Worm (Caenorhabditis elegans) whole organism, young adult: Measurements from ENCODE around the gene F28G4.4.

Experiments
- B0019.2 ChIP-seq: fragments of 200-800 bp; sonication (Bioruptor generic); conservative IDR thresholded peaks from 2 replicates; pipeline ENCODE4 v1.3.6; 2022; ENCODE audit warnings: missing genetic modification reagents, missing genetic modification characterization, missing compliant biosample characterization
- F22D6.2 ChIP-seq: sonication (generic microtip); optimal IDR thresholded peaks from 2 replicates; lab custom pipeline; 2016; ENCODE audit warnings: mild to moderate bottlenecking, missing genetic modification characterization, missing compliant biosample characterization
- F23B12.7 ChIP-seq: sonication (generic microtip); optimal IDR thresholded peaks from 2 replicates; lab custom pipeline; 2017; ENCODE audit warnings: missing genetic modification characterization, mild to moderate bottlenecking, missing compliant biosample characterization, antibody characterized with exemption, moderate library complexity; ENCODE audit not compliant: insufficient read depth
- F33H1.4 ChIP-seq: fragments of 200-800 bp; sonication (Bioruptor generic); IDR thresholded peaks from 2 replicates; pipeline ENCODE4 v1.3.6; 2022; ENCODE audit warnings: missing genetic modification reagents, missing genetic modification characterization, missing compliant biosample characterization
- F49E8.2 ChIP-seq: sonication (generic microtip); optimal IDR thresholded peaks from 3 replicates; lab custom pipeline; 2017; ENCODE audit warnings: missing genetic modification characterization, mild to moderate bottlenecking, missing compliant biosample characterization, antibody characterized with exemption, moderate library complexity; ENCODE audit not compliant: insufficient read depth
- F52B5.7 ChIP-seq: sonication (generic microtip); optimal IDR thresholded peaks from 2 replicates; lab custom pipeline; 2016; ENCODE audit warnings: mild to moderate bottlenecking, missing genetic modification characterization, missing compliant biosample characterization
- F57A8.1 ChIP-seq: fragments of 200-800 bp; sonication (Bioruptor generic); optimal IDR thresholded peaks from 2 replicates; lab custom pipeline; 2018; ENCODE audit warnings: mild to moderate bottlenecking, missing genetic modification characterization, moderate library complexity, missing compliant biosample characterization
- Y53G8AR.9 ChIP-seq: fragments of 200-800 bp; sonication (Bioruptor generic); conservative IDR thresholded peaks from 2 replicates; pipeline ENCODE4 v1.3.6; 2022; ENCODE audit warnings: missing genetic modification reagents, missing genetic modification characterization, missing compliant biosample characterization
- Y79H2A.3 ChIP-seq: fragments of 200-800 bp; sonication (Bioruptor generic); conservative IDR thresholded peaks from 2 replicates; pipeline ENCODE4 v1.3.6; 2022; ENCODE audit warnings: missing genetic modification reagents, missing genetic modification characterization, missing compliant biosample characterization
- Y95B8A.8 ChIP-seq: fragments of 200-800 bp; sonication (Bioruptor generic); IDR thresholded peaks from 2 replicates; pipeline ENCODE4 v1.3.6; 2022; ENCODE audit warnings: missing genetic modification reagents, missing genetic modification characterization, missing compliant biosample characterization
- akir-1 ChIP-seq: fragments of 200-800 bp; sonication (Bioruptor generic); optimal IDR thresholded peaks from 2 replicates; lab custom pipeline; 2018; ENCODE audit warnings: mild to moderate bottlenecking, missing genetic modification characterization, moderate library complexity, missing compliant biosample characterization
- ama-1 ChIP-seq, 3 experiments: fragments of 150-350 bp in 1 of 3; sonication (generic microtip) in 2 of 3; optimal IDR thresholded peaks; 2 replicates each; lab custom pipeline; 2014 to 2018; ENCODE audit warnings: missing biosample characterization in 2 of 3, missing genetic modification characterization in 2 of 3, missing genetic modification reagents in 2 of 3
- athp-1 ChIP-seq: sonication (generic microtip); optimal IDR thresholded peaks from 2 replicates; lab custom pipeline; 2017; ENCODE audit warnings: mild to moderate bottlenecking, missing genetic modification characterization, missing compliant biosample characterization
- cebp-1 ChIP-seq, 2 experiments: fragments of 200-800 bp in 1 of 2; sonication (Bioruptor generic) in 1 of 2; sonication (generic microtip) in 1 of 2; IDR thresholded peaks in 1 of 2; optimal IDR thresholded peaks in 1 of 2; 2 replicates each; pipeline versions ENCODE4 v1.3.6 to Lab custom; 2017 to 2022; ENCODE audit warnings: missing compliant biosample characterization in 2 of 2, missing genetic modification characterization in 2 of 2, mild to moderate bottlenecking in 1 of 2, missing genetic modification reagents in 1 of 2, moderate library complexity in 1 of 2
- ceh-40 ChIP-seq: fragments of 200-800 bp; sonication (Bioruptor generic); IDR thresholded peaks from 2 replicates; pipeline ENCODE4 v1.3.6; 2022; ENCODE audit warnings: missing genetic modification characterization, missing compliant biosample characterization
- dox-1 ChIP-seq: fragments of 200-800 bp; sonication (Bioruptor generic); IDR thresholded peaks from 2 replicates; pipeline ENCODE4 v1.3.6; 2022; ENCODE audit warnings: missing genetic modification reagents, missing genetic modification characterization, missing compliant biosample characterization
- dpff-1 ChIP-seq: sonication (generic microtip); optimal IDR thresholded peaks from 2 replicates; lab custom pipeline; 2017; ENCODE audit warnings: mild to moderate bottlenecking, missing genetic modification characterization, missing compliant biosample characterization
- dpl-1 ChIP-seq: fragments of 150-350 bp; optimal IDR thresholded peaks from 2 replicates; lab custom pipeline; 2014; ENCODE audit warnings: missing biosample characterization, missing genetic modification reagents, missing genetic modification characterization
- efl-1 ChIP-seq: fragments of 150-350 bp; optimal IDR thresholded peaks from 2 replicates; lab custom pipeline; 2014; ENCODE audit warnings: missing biosample characterization, missing genetic modification reagents, missing genetic modification characterization
- egl-44 ChIP-seq: fragments of 200-800 bp; sonication (Bioruptor generic); IDR thresholded peaks from 2 replicates; pipeline ENCODE4 v1.3.6; 2022; ENCODE audit warnings: missing genetic modification reagents, missing genetic modification characterization, missing compliant biosample characterization
- egrh-3 ChIP-seq: fragments of 200-800 bp; sonication (Bioruptor generic); IDR thresholded peaks from 2 replicates; pipeline ENCODE4 v1.3.6; 2022; ENCODE audit warnings: missing genetic modification reagents, missing genetic modification characterization, missing compliant biosample characterization
- hlh-26 ChIP-seq: fragments of 200-800 bp; sonication (Bioruptor generic); conservative IDR thresholded peaks from 2 replicates; pipeline ENCODE4 v1.3.6; 2022; ENCODE audit warnings: missing genetic modification reagents, missing genetic modification characterization, missing compliant biosample characterization
- hsf-1 ChIP-seq: fragments of 200-800 bp; sonication (Bioruptor generic); IDR thresholded peaks from 2 replicates; pipeline ENCODE4 v1.3.6; 2022; ENCODE audit warnings: missing genetic modification reagents, missing genetic modification characterization, missing compliant biosample characterization
- let-607 ChIP-seq, 2 experiments: fragments of 200-800 bp in 1 of 2; sonication (Bioruptor generic) in 1 of 2; sonication (generic microtip) in 1 of 2; optimal IDR thresholded peaks; 2 replicates each; lab custom pipeline; 2016 to 2018; ENCODE audit warnings: mild to moderate bottlenecking in 2 of 2, missing compliant biosample characterization in 2 of 2, missing genetic modification characterization in 2 of 2, moderate library complexity in 2 of 2, missing genotype in 1 of 2
- lin-35 ChIP-seq, 3 experiments: fragments of 150-350 bp in 2 of 3; sonication (generic microtip) in 1 of 3; optimal IDR thresholded peaks; 2 replicates each; lab custom pipeline; 2014 to 2018; ENCODE audit warnings: missing biosample characterization in 3 of 3, missing genetic modification characterization in 3 of 3, missing genetic modification reagents in 3 of 3
- lsl-1 ChIP-seq: fragments of 200-800 bp; sonication (Bioruptor generic); optimal IDR thresholded peaks from 2 replicates; lab custom pipeline; 2018; ENCODE audit warnings: mild to moderate bottlenecking, missing genetic modification characterization, moderate library complexity, missing compliant biosample characterization
- madf-3 ChIP-seq: fragments of 200-800 bp; sonication (Bioruptor generic); IDR thresholded peaks from 2 replicates; pipeline ENCODE4 v1.3.6; 2022; ENCODE audit warnings: missing genetic modification reagents, missing genetic modification characterization, missing compliant biosample characterization
- mcd-1 ChIP-seq: fragments of 200-800 bp; sonication (Bioruptor generic); IDR thresholded peaks from 2 replicates; pipeline ENCODE4 v1.3.6; 2022; ENCODE audit warnings: missing genetic modification reagents, missing genetic modification characterization, missing compliant biosample characterization
- mxl-1 ChIP-seq: sonication (generic microtip); optimal IDR thresholded peaks from 2 replicates; lab custom pipeline; 2016; ENCODE audit warnings: missing genetic modification characterization, missing compliant biosample characterization
- nfya-2 ChIP-seq: fragments of 200-800 bp; sonication (Bioruptor generic); IDR thresholded peaks from 2 replicates; pipeline ENCODE4 v1.3.6; 2022; ENCODE audit warnings: missing genetic modification reagents, missing genetic modification characterization, missing compliant biosample characterization
- nhr-179 ChIP-seq: sonication (generic microtip); optimal IDR thresholded peaks from 2 replicates; lab custom pipeline; 2016; ENCODE audit warnings: mild to moderate bottlenecking, missing genetic modification characterization, missing compliant biosample characterization
- nhr-80 ChIP-seq: sonication (generic microtip); optimal IDR thresholded peaks from 2 replicates; lab custom pipeline; 2016; ENCODE audit warnings: missing genetic modification characterization, missing compliant biosample characterization
- pbrm-1 ChIP-seq: fragments of 200-800 bp; sonication (Bioruptor generic); IDR thresholded peaks from 2 replicates; pipeline ENCODE4 v1.3.6; 2022; ENCODE audit warnings: missing genetic modification reagents, missing genetic modification characterization, missing compliant biosample characterization
- sdz-38 ChIP-seq: sonication (generic microtip); optimal IDR thresholded peaks from 2 replicates; lab custom pipeline; 2016; ENCODE audit warnings: missing genotype, missing genetic modification characterization, missing compliant biosample characterization
- sea-2 ChIP-seq: fragments of 200-800 bp; sonication (Bioruptor generic); IDR thresholded peaks from 2 replicates; pipeline ENCODE4 v1.3.6; 2022; ENCODE audit warnings: missing genetic modification characterization, missing compliant biosample characterization
- snpc-1.1 ChIP-seq: sonication (generic microtip); optimal IDR thresholded peaks from 2 replicates; lab custom pipeline; 2017; ENCODE audit warnings: missing genetic modification characterization, mild to moderate bottlenecking, missing compliant biosample characterization, antibody characterized with exemption, moderate library complexity, missing genotype, missing genetic modification reagents; ENCODE audit not compliant: insufficient read depth
- tbx-9 ChIP-seq: sonication (generic microtip); optimal IDR thresholded peaks from 2 replicates; lab custom pipeline; 2016; ENCODE audit warnings: borderline replicate concordance, missing genetic modification characterization, inconsistent platforms, missing compliant biosample characterization
- unc-62 ChIP-seq: fragments of 150-350 bp; optimal IDR thresholded peaks from 2 replicates; lab custom pipeline; 2014; ENCODE audit warnings: missing biosample characterization, missing genetic modification reagents, missing genetic modification characterization
- ztf-25 ChIP-seq: fragments of 200-800 bp; sonication (Bioruptor generic); IDR thresholded peaks from 2 replicates; pipeline ENCODE4 v1.3.6; 2022; ENCODE audit warnings: missing genetic modification reagents, missing genetic modification characterization, missing compliant biosample characterization
- ztf-3 ChIP-seq: fragments of 200-800 bp; sonication (Bioruptor generic); optimal IDR thresholded peaks from 2 replicates; lab custom pipeline; 2018; ENCODE audit warnings: mild to moderate bottlenecking, missing genetic modification characterization, missing compliant biosample characterization
- ztf-6 ChIP-seq: fragments of 200-800 bp; sonication (Bioruptor generic); IDR thresholded peaks from 2 replicates; pipeline ENCODE4 v1.3.6; 2022; ENCODE audit warnings: missing genetic modification reagents, missing genetic modification characterization, missing compliant biosample characterization

The F28G4.4 gene

ce11 chrV:16259684-16260083 is 26.0 kb downstream of the F28G4.4 start, which contains the start of gene nhr-127:
nhr-127 (plus strand) TSS chrV:16259984.
- TF ChIP-seq mcd-1 (GFP tag; lab: Robert Waterston, UW) (no peak), lsl-1 (no peak), nhr-179 (tag; lab: Kevin White, UChicago) (no peak), F23B12.7 (tag; lab: Kevin White, UChicago) (no peak), Y95B8A.8 (GFP tag; lab: Robert Waterston, UW) (no peak), egrh-3 (GFP tag; lab: Robert Waterston, UW) (no peak), F52B5.7 (tag; lab: Kevin White, UChicago) (no peak), F49E8.2 (tag; lab: Kevin White, UChicago) (no peak), B0019.2 (GFP tag; lab: Robert Waterston, UW) (no peak), F57A8.1 (GFP tag; lab: Kevin White, UChicago) (no peak), sdz-38 (tag; lab: Kevin White, UChicago) (no peak), akir-1 (GFP tag; lab: Kevin White, UChicago) (no peak), Y53G8AR.9 (GFP tag; lab: Robert Waterston, UW) (no peak), ama-1 (optimal IDR thresholded peaks at IDR 0.05; lab: Kevin White, UChicago) (no peak), ama-1 (GFP tag; optimal IDR thresholded peaks at IDR 0.05; lab: Kevin White, UChicago) (no peak), tbx-9 (tag; lab: Kevin White, UChicago) (no peak)

- no peak for TF ChIP-seq ztf-25 (GFP tag; lab: Robert Waterston, UW)
Observed at ce11 chrV:16258142-16258541, 27.6 kb downstream of the F28G4.4 start, which contains the start of gene nhr-218. nhr-218 (plus strand) TSS chrV:16258442.

- TF ChIP-seq unc-62 (GFP tag; lab: Kevin White, UChicago), result no peak
- TF ChIP-seq dpff-1 (tag; lab: Kevin White, UChicago), result no peak
- no peak for TF ChIP-seq ztf-25 (GFP tag; lab: Robert Waterston, UW)
- TF ChIP-seq F33H1.4, result no peak
- TF ChIP-seq hsf-1 (GFP tag; lab: Robert Waterston, UW), result no peak
- no peak for TF ChIP-seq cebp-1 (GFP tag; IDR thresholded peaks at IDR 0.05; lab: Robert Waterston, UW)
- TF ChIP-seq cebp-1 (tag; optimal IDR thresholded peaks at IDR 0.05; lab: Kevin White, UChicago), result no peak
- TF ChIP-seq lin-35 (GFP tag; optimal IDR thresholded peaks at IDR 0.05; lab: Kevin White, UChicago), result no peak
- no peak for TF ChIP-seq nfya-2 (GFP tag; lab: Robert Waterston, UW)
- TF ChIP-seq egl-44, result no peak
- no peak for TF ChIP-seq mcd-1 (GFP tag; lab: Robert Waterston, UW)
- no peak for TF ChIP-seq dox-1 (GFP tag; lab: Robert Waterston, UW)
- TF ChIP-seq F22D6.2 (tag; lab: Kevin White, UChicago), result no peak
- TF ChIP-seq Y79H2A.3, result no peak
- TF ChIP-seq athp-1, result no peak
- TF ChIP-seq pbrm-1, result no peak
- no peak for TF ChIP-seq let-607 (tag; optimal IDR thresholded peaks at IDR 0.05; lab: Kevin White, UChicago)
- no peak for TF ChIP-seq dpl-1 (GFP tag; lab: Kevin White, UChicago)
- TF ChIP-seq ama-1 (optimal IDR thresholded peaks at IDR 0.05; lab: Kevin White, UChicago), result no peak
- no peak for TF ChIP-seq ama-1 (GFP tag; optimal IDR thresholded peaks at IDR 0.05; lab: Kevin White, UChicago)
- TF ChIP-seq, all 124 proteins: peak for 0
Observed at ce11 chrV:16256395-16256794, 29.3 kb downstream of the F28G4.4 start, which contains the start of gene bgnt-1.3. bgnt-1.3 (minus strand) TSS chrV:16256495.

- TF ChIP-seq madf-3, result no peak
- TF ChIP-seq snpc-1.1 (tag; lab: Kevin White, UChicago), result no peak
- no peak for TF ChIP-seq ztf-25 (GFP tag; lab: Robert Waterston, UW)
- TF ChIP-seq sdz-38 (tag; lab: Kevin White, UChicago), result no peak
- no peak for TF ChIP-seq ceh-40 (GFP tag; lab: Robert Waterston, UW)
- TF ChIP-seq hsf-1 (GFP tag; lab: Robert Waterston, UW), result no peak
- TF ChIP-seq hlh-26 (GFP tag; lab: Robert Waterston, UW), result no peak
- no peak for TF ChIP-seq nhr-80 (tag; lab: Kevin White, UChicago)
- no peak for TF ChIP-seq Y95B8A.8 (GFP tag; lab: Robert Waterston, UW)
- TF ChIP-seq ztf-3, result no peak
- no peak for TF ChIP-seq mxl-1 (tag; lab: Kevin White, UChicago)
- no peak for TF ChIP-seq sea-2
- TF ChIP-seq ztf-6 (GFP tag; lab: Robert Waterston, UW), result no peak
- TF ChIP-seq cebp-1 (GFP tag; IDR thresholded peaks at IDR 0.05; lab: Robert Waterston, UW), result no peak
- TF ChIP-seq cebp-1 (tag; optimal IDR thresholded peaks at IDR 0.05; lab: Kevin White, UChicago), result no peak
- no peak for TF ChIP-seq egrh-3 (GFP tag; lab: Robert Waterston, UW)
- no peak for TF ChIP-seq efl-1 (GFP tag; lab: Kevin White, UChicago)
- TF ChIP-seq dpff-1 (tag; lab: Kevin White, UChicago), result no peak
- no peak for TF ChIP-seq egl-44
Observed at ce11 chrV:16253687-16254086, 32.0 kb downstream of the F28G4.4 start, which contains the start of gene gcy-20. gcy-20 (minus strand) TSS chrV:16253787.
